Fruit fly (Drosophila melanogaster) whole organism, adult: Measurements from ENCODE around the gene numb.

Experiments
- CG11617 ChIP-seq: fragments of 200-800 bp; sonication (Bioruptor generic); optimal IDR thresholded peaks from 2 replicates; lab custom pipeline; 2017; ENCODE audit warnings: mild to moderate bottlenecking, missing biosample characterization, missing genetic modification reagents, missing genetic modification characterization
- CG12768 ChIP-seq: fragments of 200-800 bp; sonication (Bioruptor generic); optimal IDR thresholded peaks from 2 replicates; lab custom pipeline; 2017; ENCODE audit warnings: missing biosample characterization, missing genetic modification characterization, mild to moderate bottlenecking, moderate library complexity, missing genetic modification reagents
- CG14711 ChIP-seq: fragments of 200-800 bp; sonication (Bioruptor generic); optimal IDR thresholded peaks from 2 replicates; lab custom pipeline; 2018; ENCODE audit warnings: missing biosample characterization, mild to moderate bottlenecking, missing genetic modification characterization, moderate library complexity
- CG5204 ChIP-seq: fragments of 200-800 bp; sonication (Bioruptor generic); optimal IDR thresholded peaks from 2 replicates; lab custom pipeline; 2016; ENCODE audit warnings: missing biosample characterization, missing genetic modification characterization
- CG7101 ChIP-seq: fragments of 200-800 bp; sonication (Bioruptor generic); optimal IDR thresholded peaks from 2 replicates; lab custom pipeline; 2018; ENCODE audit warnings: missing biosample characterization, mild to moderate bottlenecking, missing genetic modification characterization, moderate library complexity
- Clk ChIP-seq: fragments of 200-800 bp; sonication (Bioruptor generic); optimal IDR thresholded peaks from 2 replicates; lab custom pipeline; 2017; ENCODE audit warnings: missing biosample characterization, missing genetic modification characterization
- Mnt ChIP-seq: fragments of 200-800 bp; sonication (Bioruptor generic); optimal IDR thresholded peaks from 2 replicates; lab custom pipeline; 2016; ENCODE audit warnings: missing biosample characterization, mild to moderate bottlenecking, missing genetic modification characterization
- cic ChIP-seq: fragments of 200-800 bp; sonication (Bioruptor generic); optimal IDR thresholded peaks from 2 replicates; lab custom pipeline; 2017; ENCODE audit warnings: missing biosample characterization, mild to moderate bottlenecking, missing genetic modification characterization, moderate library complexity
- kay ChIP-seq: fragments of 200-800 bp; sonication (Bioruptor generic); peaks from one replicate; lab custom pipeline; 2016; ENCODE audit warnings: missing biosample characterization, missing genetic modification characterization, borderline replicate concordance
- toe ChIP-seq: fragments of 200-800 bp; sonication (Bioruptor generic); optimal IDR thresholded peaks from 2 replicates; lab custom pipeline; 2016; ENCODE audit warnings: missing biosample characterization, missing genetic modification characterization

DNA sequence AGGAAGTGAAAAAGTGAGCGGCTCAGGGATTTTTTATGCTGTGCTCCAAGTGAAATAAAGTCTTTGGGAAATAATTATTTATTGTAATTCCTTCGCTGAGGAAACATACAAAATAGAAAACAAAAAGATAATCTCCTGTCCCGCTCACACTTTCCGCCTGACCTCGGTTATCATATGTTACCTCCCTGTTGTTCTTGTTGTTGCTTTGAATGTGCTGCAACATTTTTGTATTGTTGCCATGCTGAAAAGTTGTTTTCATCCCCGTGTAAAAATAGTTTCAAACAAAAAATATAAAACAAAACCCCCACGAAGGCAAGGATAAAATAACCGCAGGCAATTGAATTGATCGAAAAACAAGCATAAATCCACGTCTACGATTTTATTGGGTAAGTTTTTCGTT is 58.6 kb downstream of the numb start:
- TF ChIP-seq cic (GFP tag; lab: Kevin White, UChicago) = no peak
- TF ChIP-seq kay = no peak
- TF ChIP-seq Mnt (GFP tag; lab: Kevin White, UChicago) = no peak
- TF ChIP-seq CG7101 = no peak
- no peak for TF ChIP-seq toe (GFP tag; lab: Kevin White, UChicago)
- TF ChIP-seq CG5204 (GFP tag; lab: Kevin White, UChicago) = no peak
- no peak for TF ChIP-seq Clk (GFP tag; lab: Kevin White, UChicago)
- no peak for TF ChIP-seq CG14711 (tag; lab: Kevin White, UChicago)
- no peak for TF ChIP-seq CG11617 (GFP tag; lab: Kevin White, UChicago)
- TF ChIP-seq CG12768 (GFP tag; lab: Kevin White, UChicago) = no peak
